Fruit fly (Drosophila melanogaster) whole organism, embryonic: Measurements from ENCODE around the gene Schip1.

Experiments used
- Atf6 ChIP-seq: fragments of 200-800 bp; sonication (Bioruptor generic); IDR thresholded peaks from 2 replicates; pipeline ENCODE4 v1.3.6; 2022; ENCODE audit warnings: missing biosample characterization, missing genetic modification characterization
- CG10147 ChIP-seq: fragments of 200-800 bp; sonication (Bioruptor generic); optimal IDR thresholded peaks from 2 replicates; lab custom pipeline; 2019; ENCODE audit warnings: missing biosample characterization, mild to moderate bottlenecking, missing genetic modification characterization, moderate library complexity
- CG10267 ChIP-seq: fragments of 200-800 bp; sonication (Bioruptor generic); optimal IDR thresholded peaks from 2 replicates; lab custom pipeline; 2018; ENCODE audit warnings: missing biosample characterization, mild to moderate bottlenecking, missing genetic modification characterization, moderate library complexity
- CG10543 ChIP-seq: fragments of 200-800 bp; sonication (Bioruptor generic); optimal IDR thresholded peaks from 3 replicates; lab custom pipeline; 2017; ENCODE audit warnings: missing biosample characterization, mild to moderate bottlenecking, missing genetic modification characterization, moderate library complexity
- CG10565 ChIP-seq: fragments of 200-800 bp; sonication (Bioruptor generic); optimal IDR thresholded peaks from 3 replicates; lab custom pipeline; 2016; ENCODE audit warnings: missing biosample characterization, mild to moderate bottlenecking, missing genetic modification characterization
- CG13123 ChIP-seq: fragments of 200-800 bp; sonication (Bioruptor generic); optimal IDR thresholded peaks from 2 replicates; lab custom pipeline; 2016; ENCODE audit warnings: missing biosample characterization, missing genetic modification characterization
- CG14441 ChIP-seq: fragments of 200-800 bp; sonication (Bioruptor generic); IDR thresholded peaks from 2 replicates; pipeline ENCODE4 v1.3.6; 2022; ENCODE audit warnings: missing biosample characterization, missing genetic modification characterization
- CG17361 ChIP-seq: fragments of 200-800 bp; sonication (Bioruptor generic); IDR thresholded peaks from 3 replicates; pipeline ENCODE4 v1.3.6; 2022; ENCODE audit warnings: missing biosample characterization, missing genetic modification characterization
- CG1792 ChIP-seq: fragments of 200-800 bp; sonication (Bioruptor generic); optimal IDR thresholded peaks from 2 replicates; lab custom pipeline; 2016; ENCODE audit warnings: missing biosample characterization, missing genetic modification characterization
- CG18764 ChIP-seq: fragments of 200-800 bp; sonication (Bioruptor generic); optimal IDR thresholded peaks from 3 replicates; lab custom pipeline; 2016; ENCODE audit warnings: missing biosample characterization, missing genetic modification characterization
- CG2678 ChIP-seq: fragments of 200-800 bp; sonication (Bioruptor generic); optimal IDR thresholded peaks from 3 replicates; lab custom pipeline; 2019; ENCODE audit warnings: missing biosample characterization, mild to moderate bottlenecking, missing genetic modification characterization, moderate library complexity
- CG30431 ChIP-seq: fragments of 200-800 bp; sonication (Bioruptor generic); optimal IDR thresholded peaks from 2 replicates; lab custom pipeline; 2017; ENCODE audit warnings: missing biosample characterization, missing genetic modification characterization
- CG34224 ChIP-seq: fragments of 200-800 bp; sonication (Bioruptor generic); IDR thresholded peaks from 3 replicates; pipeline ENCODE4 v1.3.6; 2022; ENCODE audit warnings: missing biosample characterization, missing genetic modification characterization; ENCODE audit not compliant: partially characterized antibody
- CG4328 ChIP-seq: fragments of 200-800 bp; sonication (Bioruptor generic); optimal IDR thresholded peaks from 3 replicates; lab custom pipeline; 2017; ENCODE audit warnings: missing biosample characterization, missing genetic modification reagents, missing genetic modification characterization
- CG7357 ChIP-seq: fragments of 200-800 bp; sonication (Bioruptor generic); IDR thresholded peaks from 3 replicates; pipeline ENCODE4 v1.3.6; 2022; ENCODE audit warnings: missing biosample characterization, missing genetic modification characterization
- CG7372 ChIP-seq: fragments of 200-800 bp; sonication (Bioruptor generic); IDR thresholded peaks from 2 replicates; pipeline ENCODE4 v1.3.6; 2022; ENCODE audit warnings: missing biosample characterization, missing genetic modification characterization
- CG7556 ChIP-seq: fragments of 200-800 bp; sonication (Bioruptor generic); optimal IDR thresholded peaks from 2 replicates; lab custom pipeline; 2017; ENCODE audit warnings: missing biosample characterization, mild to moderate bottlenecking, missing genetic modification characterization
- CG7786 ChIP-seq: fragments of 200-800 bp; sonication (Bioruptor generic); optimal IDR thresholded peaks from 2 replicates; lab custom pipeline; 2016; ENCODE audit warnings: missing biosample characterization, missing genetic modification characterization
- CG8944 ChIP-seq: fragments of 200-800 bp; sonication (Bioruptor generic); optimal IDR thresholded peaks from 3 replicates; lab custom pipeline; 2016; ENCODE audit warnings: missing biosample characterization, missing genetic modification characterization
- D19B ChIP-seq: fragments of 200-800 bp; sonication (Bioruptor generic); optimal IDR thresholded peaks from 2 replicates; lab custom pipeline; 2017; ENCODE audit warnings: missing biosample characterization, mild to moderate bottlenecking, missing genetic modification characterization
- Doc2 ChIP-seq: fragments of 200-800 bp; sonication (Bioruptor generic); IDR thresholded peaks from 2 replicates; pipeline ENCODE4 v1.3.6; 2022; ENCODE audit warnings: missing biosample characterization, missing genetic modification characterization
- Dp ChIP-seq: fragments of 200-800 bp; sonication (Bioruptor generic); optimal IDR thresholded peaks from 2 replicates; lab custom pipeline; 2018; ENCODE audit warnings: missing biosample characterization, mild to moderate bottlenecking, missing genetic modification characterization, moderate library complexity
- Ets65A ChIP-seq: fragments of 200-800 bp; sonication (Bioruptor generic); peaks from one replicate; lab custom pipeline; 2016; ENCODE audit warnings: missing biosample characterization, missing genetic modification characterization
- Fer3 ChIP-seq: fragments of 200-800 bp; sonication (Bioruptor generic); optimal IDR thresholded peaks from 2 replicates; lab custom pipeline; 2018; ENCODE audit warnings: missing biosample characterization, mild to moderate bottlenecking, missing genetic modification characterization, moderate library complexity
- MBD-R2 ChIP-seq: fragments of 200-800 bp; sonication (Bioruptor generic); IDR thresholded peaks from 2 replicates; pipeline ENCODE4 v1.3.6; 2022; ENCODE audit warnings: missing biosample characterization, missing genetic modification characterization
- Mad ChIP-seq: fragments of 200-800 bp; sonication (Bioruptor generic); optimal IDR thresholded peaks from 2 replicates; lab custom pipeline; 2016; ENCODE audit warnings: missing biosample characterization, missing genetic modification characterization
- Mrtf ChIP-seq: fragments of 200-800 bp; sonication (Bioruptor generic); IDR thresholded peaks from 3 replicates; pipeline ENCODE4 v1.3.6; 2022; ENCODE audit warnings: missing biosample characterization, missing genetic modification characterization
- Rfx ChIP-seq: fragments of 200-800 bp; sonication (Bioruptor generic); IDR thresholded peaks from 2 replicates; pipeline ENCODE4 v1.3.6; 2022; ENCODE audit warnings: missing biosample characterization, missing genetic modification characterization
- Sox102F ChIP-seq: fragments of 200-800 bp; sonication (Bioruptor generic); optimal IDR thresholded peaks from 2 replicates; lab custom pipeline; 2018; ENCODE audit warnings: missing biosample characterization, mild to moderate bottlenecking, missing genetic modification characterization, moderate library complexity
- Tbp ChIP-seq: fragments of >200 bp; optimal IDR thresholded peaks from 2 replicates; lab custom pipeline; 2018; ENCODE audit warnings: missing biosample characterization, missing genetic modification characterization
- az2 ChIP-seq: fragments of 200-800 bp; sonication (Bioruptor generic); optimal IDR thresholded peaks from 3 replicates; lab custom pipeline; 2016; ENCODE audit warnings: missing biosample characterization, missing genetic modification characterization
- cato ChIP-seq: fragments of 200-800 bp; sonication (Bioruptor generic); optimal IDR thresholded peaks from 2 replicates; lab custom pipeline; 2016; ENCODE audit warnings: missing biosample characterization, missing genetic modification characterization, borderline replicate concordance
- dimm ChIP-seq: fragments of 200-800 bp; sonication (Bioruptor generic); IDR thresholded peaks from 2 replicates; pipeline ENCODE4 v1.3.6; 2022; ENCODE audit warnings: missing biosample characterization, missing genetic modification characterization
- dmrt99B ChIP-seq: fragments of 200-800 bp; sonication (Bioruptor generic); optimal IDR thresholded peaks from 2 replicates; lab custom pipeline; 2018; ENCODE audit warnings: missing biosample characterization, mild to moderate bottlenecking, missing genetic modification characterization, moderate library complexity
- en ChIP-seq: fragments of 200-800 bp; sonication (Bioruptor generic); optimal IDR thresholded peaks from 2 replicates; lab custom pipeline; 2016; ENCODE audit warnings: missing biosample characterization, missing genetic modification characterization
- fru ChIP-seq: fragments of >200 bp; optimal IDR thresholded peaks from 2 replicates; lab custom pipeline; 2017
- gce ChIP-seq: fragments of 200-800 bp; sonication (Bioruptor generic); IDR thresholded peaks from 3 replicates; pipeline ENCODE4 v1.3.6; 2022; ENCODE audit warnings: missing biosample characterization, missing genetic modification characterization
- her ChIP-seq: fragments of 200-800 bp; sonication (Bioruptor generic); optimal IDR thresholded peaks from 2 replicates; lab custom pipeline; 2016; ENCODE audit warnings: missing biosample characterization, missing genetic modification characterization
- insv ChIP-seq, 2 experiments: fragments of 200-800 bp; sonication (Bioruptor generic); optimal IDR thresholded peaks; 3 replicates each; lab custom pipeline; 2016 to 2018; ENCODE audit warnings: missing biosample characterization in 2 of 2, missing genetic modification characterization in 2 of 2
- inv ChIP-seq: fragments of 200-800 bp; sonication (Bioruptor generic); IDR thresholded peaks from 2 replicates; pipeline ENCODE4 v1.3.6; 2022; ENCODE audit warnings: missing biosample characterization, missing genetic modification characterization; ENCODE audit not compliant: partially characterized antibody
- kay ChIP-seq: fragments of 200-800 bp; sonication (Bioruptor generic); optimal IDR thresholded peaks from 2 replicates; lab custom pipeline; 2016; ENCODE audit warnings: missing biosample characterization, missing genetic modification characterization
- ken ChIP-seq: fragments of 200-800 bp; sonication (Bioruptor generic); IDR thresholded peaks from 3 replicates; pipeline ENCODE4 v1.3.6; 2022; ENCODE audit warnings: missing biosample characterization, missing genetic modification characterization
- knrl ChIP-seq: fragments of 200-800 bp; sonication (Bioruptor generic); IDR thresholded peaks from 3 replicates; pipeline ENCODE4 v1.3.6; 2022; ENCODE audit warnings: missing biosample characterization, missing genetic modification characterization; ENCODE audit not compliant: partially characterized antibody
- p53 ChIP-seq: fragments of 200-800 bp; sonication (Bioruptor generic); optimal IDR thresholded peaks from 2 replicates; lab custom pipeline; 2016; ENCODE audit warnings: missing biosample characterization, missing genetic modification characterization
- pan ChIP-seq, 4 experiments: fragments of >200 bp in 3 of 4; fragments of 200-800 bp in 1 of 4; sonication (Bioruptor generic) in 1 of 4; optimal IDR thresholded peaks in 3 of 4; IDR thresholded peaks in 1 of 4; 2 replicates each; pipeline versions ENCODE4 v1.3.6 to Lab custom; 2017 to 2022; ENCODE audit warnings: missing biosample characterization in 2 of 4, missing genetic modification characterization in 2 of 4, mixed read lengths in 1 of 4
- pita ChIP-seq: fragments of 200-800 bp; sonication (Bioruptor generic); optimal IDR thresholded peaks from 2 replicates; lab custom pipeline; 2017; ENCODE audit warnings: missing biosample characterization, mild to moderate bottlenecking, missing genetic modification characterization
- rib ChIP-seq: fragments of 200-800 bp; sonication (Bioruptor generic); IDR thresholded peaks from 2 replicates; pipeline ENCODE4 v1.3.6; 2022; ENCODE audit warnings: missing biosample characterization, missing genetic modification characterization
- schlank ChIP-seq: fragments of 200-800 bp; sonication (Bioruptor generic); optimal IDR thresholded peaks from 2 replicates; lab custom pipeline; 2018; ENCODE audit warnings: missing biosample characterization, mild to moderate bottlenecking, missing genetic modification characterization
- sima ChIP-seq: fragments of 200-800 bp; sonication (Bioruptor generic); optimal IDR thresholded peaks from 2 replicates; lab custom pipeline; 2016; ENCODE audit warnings: missing biosample characterization, missing genetic modification characterization
- toy ChIP-seq: fragments of 200-800 bp; sonication (Bioruptor generic); IDR thresholded peaks from 2 replicates; pipeline ENCODE4 v1.3.6; 2022; ENCODE audit warnings: missing biosample characterization, missing genetic modification characterization
- wor ChIP-seq: fragments of 200-800 bp; sonication (Bioruptor generic); IDR thresholded peaks from 2 replicates; pipeline ENCODE4 v1.3.6; 2022; ENCODE audit warnings: missing biosample characterization, missing genetic modification characterization
- zfh1 ChIP-seq: fragments of 200-800 bp; sonication (Bioruptor generic); IDR thresholded peaks from 3 replicates; pipeline ENCODE4 v1.3.6; 2022; ENCODE audit warnings: missing biosample characterization, missing genetic modification characterization

Schip1 gene

DNA sequence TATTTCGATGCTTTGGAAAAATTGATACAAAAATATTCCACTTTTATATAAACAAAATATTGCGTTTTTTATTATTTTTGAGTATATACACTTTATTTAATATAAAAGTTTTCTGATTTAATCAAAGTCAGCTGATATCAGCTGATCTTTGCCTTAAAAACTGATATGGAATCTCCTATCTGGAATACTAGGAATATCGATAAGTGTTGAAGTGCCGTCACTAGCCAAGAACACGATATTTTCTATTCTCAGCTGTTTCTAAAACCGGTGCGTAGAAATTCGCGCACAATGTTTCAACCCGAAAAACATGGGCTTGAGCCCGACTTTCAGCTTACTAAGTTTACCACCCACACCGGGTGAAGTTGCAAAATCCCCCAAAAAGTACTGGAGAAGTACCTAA, 11.6 kb upstream of the Schip1 start, which contains the start of gene Sps2 (continued):
- TF ChIP-seq Tbp (GFP tag; lab: Kevin White, UChicago) (no peak), schlank (tag; lab: Kevin White, UChicago) (no peak), toy (GFP tag; lab: Robert Waterston, UW) (no peak), CG17361 (GFP tag; lab: Robert Waterston, UW) (0 out of 3 replicates have a peak, but pooled peaks have one; percentile 15), MBD-R2 (GFP tag; lab: Robert Waterston, UW) (peak; percentile 89), CG10565 (GFP tag; lab: Kevin White, UChicago) (no peak), CG10267 (peak; percentile 19), CG10147 (GFP tag; lab: Kevin White, UChicago) (no peak), Doc2 (GFP tag; lab: Robert Waterston, UW) (no peak), CG10543 (GFP tag; lab: Kevin White, UChicago) (no peak), zfh1 (GFP tag; lab: Robert Waterston, UW) (0 out of 3 replicates have a peak, but pooled peaks have one; percentile 13), p53 (GFP tag; lab: Kevin White, UChicago) (no peak), fru (lab: Kevin White, UChicago) (no peak), CG18764 (GFP tag; lab: Kevin White, UChicago) (no peak), CG7786 (GFP tag; lab: Kevin White, UChicago) (no peak), Ets65A (GFP tag; lab: Kevin White, UChicago) (no peak), sima (GFP tag; lab: Kevin White, UChicago) (no peak), Atf6 (GFP tag; lab: Robert Waterston, UW) (no peak), CG13123 (GFP tag; lab: Kevin White, UChicago) (no peak), wor (GFP tag; lab: Robert Waterston, UW) (no peak), CG7372 (GFP tag; lab: Robert Waterston, UW) (no peak), Sox102F (GFP tag; lab: Kevin White, UChicago) (no peak), dimm (GFP tag; lab: Robert Waterston, UW) (no peak), Fer3 (tag; lab: Kevin White, UChicago) (no peak), CG14441 (GFP tag; lab: Robert Waterston, UW) (peak; percentile 37; the same call in 1 of the 2 replicates), CG8944 (no peak), rib (no peak), Mrtf (no peak), CG34224 (GFP tag; lab: Robert Waterston, UW) (peak; percentile 80), dmrt99B (tag; lab: Kevin White, UChicago) (no peak), ken (GFP tag; lab: Robert Waterston, UW) (no peak), her (GFP tag; lab: Kevin White, UChicago) (no peak), pan (optimal IDR thresholded peaks at IDR 0.05; lab: Kevin White, UChicago) (no peak), pan (GFP tag; optimal IDR thresholded peaks at IDR 0.05 in 1 of 2, IDR thresholded peaks at IDR 0.05 in 1 of 2) (no peak), CG4328 (GFP tag; lab: Kevin White, UChicago) (no peak), en (GFP tag; lab: Kevin White, UChicago) (no peak), cato (GFP tag; lab: Kevin White, UChicago) (no peak), CG7357 (GFP tag; lab: Robert Waterston, UW) (no peak), Rfx (no peak), knrl (GFP tag; lab: Robert Waterston, UW) (peak; percentile 75; the same call in 2 of the 3 replicates), az2 (GFP tag; lab: Kevin White, UChicago) (no peak), gce (GFP tag; lab: Robert Waterston, UW) (no peak), CG7556 (GFP tag; lab: Kevin White, UChicago) (no peak), D19B (GFP tag; lab: Kevin White, UChicago) (no peak), CG2678 (tag; lab: Kevin White, UChicago) (no peak), CG30431 (GFP tag; lab: Kevin White, UChicago) (no peak), Mad (GFP tag; lab: Kevin White, UChicago) (no peak), kay (GFP tag; lab: Kevin White, UChicago) (no peak), CG1792 (no peak), Dp (GFP tag; lab: Kevin White, UChicago) (peak; percentile 18), pita (GFP tag; lab: Kevin White, UChicago) (no peak), insv (GFP tag; optimal IDR thresholded peaks at IDR 0.05; lab: Kevin White, UChicago) (no peak), inv (GFP tag; lab: Robert Waterston, UW) (peak; percentile 63)
